Worm (Caenorhabditis elegans) whole organism, L4 larva: ENCODE measurements around the gene zzz-1.
A peak's percentile ranks its signal among the peaks of the same experiment; 100 is the strongest.

ENCODE experiments used
- D1046.2 ChIP-seq: fragments of 200-800 bp; sonication (Bioruptor generic); IDR thresholded peaks from 2 replicates; pipeline ENCODE4 v1.3.6; 2022; ENCODE audit warnings: missing genetic modification characterization, missing compliant biosample characterization
- F10B5.3 ChIP-seq: sonication (generic microtip); optimal IDR thresholded peaks from 2 replicates; lab custom pipeline; 2016; ENCODE audit warnings: mild to moderate bottlenecking, missing genetic modification characterization, missing compliant biosample characterization
- F49E8.2 ChIP-seq: sonication (generic microtip); optimal IDR thresholded peaks from 2 replicates; lab custom pipeline; 2016; ENCODE audit warnings: missing compliant biosample characterization, mild to moderate bottlenecking, missing genetic modification characterization, borderline replicate concordance
- T20F7.1 ChIP-seq: fragments of 200-800 bp; sonication (Bioruptor generic); optimal IDR thresholded peaks from 2 replicates; lab custom pipeline; 2018; ENCODE audit warnings: mild to moderate bottlenecking, missing genetic modification characterization, missing compliant biosample characterization
- T26A8.4 ChIP-seq: fragments of 200-800 bp; sonication (Bioruptor generic); IDR thresholded peaks from 2 replicates; pipeline ENCODE4 v1.3.6; 2022; ENCODE audit warnings: missing genetic modification characterization, missing compliant biosample characterization
- Y48G9A.11 ChIP-seq: fragments of 200-800 bp; sonication (Bioruptor generic); IDR thresholded peaks from 2 replicates; pipeline ENCODE4 v1.3.6; 2022; ENCODE audit warnings: missing genetic modification reagents, missing genetic modification characterization, missing compliant biosample characterization
- Y5F2A.4 ChIP-seq: fragments of 200-800 bp; sonication (Bioruptor generic); optimal IDR thresholded peaks from 2 replicates; lab custom pipeline; 2018; ENCODE audit warnings: mild to moderate bottlenecking, missing genetic modification characterization, missing compliant biosample characterization
- Y75B8A.6 ChIP-seq: fragments of 200-800 bp; sonication (Bioruptor generic); IDR thresholded peaks from 2 replicates; pipeline ENCODE4 v1.3.6; 2022; ENCODE audit warnings: missing genetic modification reagents, missing genetic modification characterization, missing compliant biosample characterization
- aha-1 ChIP-seq: fragments of 150-350 bp; peaks from one replicate; lab custom pipeline; 2014; ENCODE audit warnings: missing biosample characterization, missing genetic modification characterization
- arid-1 ChIP-seq: fragments of 200-800 bp; sonication (Bioruptor generic); conservative IDR thresholded peaks from 2 replicates; pipeline ENCODE4 v1.3.6; 2022; ENCODE audit warnings: missing genetic modification reagents, missing genetic modification characterization, missing compliant biosample characterization
- ceh-28 ChIP-seq: fragments of 150-350 bp; optimal IDR thresholded peaks from 2 replicates; lab custom pipeline; 2014; ENCODE audit warnings: missing biosample characterization, missing genetic modification reagents, missing genetic modification characterization
- ces-1 ChIP-seq: fragments of 150-350 bp; sonication (generic microtip); optimal IDR thresholded peaks from 4 replicates; lab custom pipeline; 2014; ENCODE audit warnings: missing biosample characterization, missing genetic modification reagents, missing genetic modification characterization
- cey-2 ChIP-seq: sonication (generic microtip); optimal IDR thresholded peaks from 3 replicates; lab custom pipeline; 2017; ENCODE audit warnings: missing genetic modification characterization, mild to moderate bottlenecking, missing compliant biosample characterization, antibody characterized with exemption, borderline replicate concordance; ENCODE audit not compliant: insufficient read depth
- daf-19 ChIP-seq: fragments of 200-800 bp; sonication (Bioruptor generic); conservative IDR thresholded peaks from 2 replicates; pipeline ENCODE4 v1.3.6; 2022; ENCODE audit warnings: missing genetic modification characterization, missing compliant biosample characterization
- dmd-9 ChIP-seq: fragments of 200-800 bp; sonication (Bioruptor generic); IDR thresholded peaks from 2 replicates; pipeline ENCODE4 v1.3.6; 2022; ENCODE audit warnings: missing genetic modification reagents, missing genetic modification characterization, missing compliant biosample characterization
- dpl-1 ChIP-seq: fragments of 150-350 bp; optimal IDR thresholded peaks from 2 replicates; lab custom pipeline; 2014; ENCODE audit warnings: missing biosample characterization, missing genetic modification reagents, missing genetic modification characterization
- dve-1 ChIP-seq: sonication (generic microtip); optimal IDR thresholded peaks from 2 replicates; lab custom pipeline; 2017; ENCODE audit warnings: antibody characterized with exemption, mild to moderate bottlenecking, missing genetic modification characterization, missing compliant biosample characterization; ENCODE audit not compliant: insufficient read depth
- fkh-10 ChIP-seq: fragments of 150-350 bp; optimal IDR thresholded peaks from 2 replicates; lab custom pipeline; 2014; ENCODE audit warnings: missing biosample characterization, missing genetic modification reagents, missing genetic modification characterization
- gei-8 ChIP-seq: fragments of 200-800 bp; sonication (Bioruptor generic); optimal IDR thresholded peaks from 2 replicates; lab custom pipeline; 2018; ENCODE audit warnings: mild to moderate bottlenecking, missing genetic modification characterization, missing compliant biosample characterization
- hif-1 ChIP-seq, 2 experiments: sonication (generic microtip); optimal IDR thresholded peaks; 2 replicates each; lab custom pipeline; 2016 to 2017; ENCODE audit warnings: missing compliant biosample characterization in 2 of 2, missing genetic modification characterization in 2 of 2, missing genetic modification reagents in 2 of 2, missing genotype in 2 of 2, mild to moderate bottlenecking in 1 of 2
- hmg-1.1 ChIP-seq: fragments of 200-800 bp; sonication (Bioruptor generic); IDR thresholded peaks from 2 replicates; pipeline ENCODE4 v1.3.6; 2022; ENCODE audit warnings: missing genetic modification reagents, missing genetic modification characterization, missing compliant biosample characterization
- jun-1 ChIP-seq: fragments of 150-350 bp; optimal IDR thresholded peaks from 2 replicates; lab custom pipeline; 2014; ENCODE audit warnings: missing biosample characterization, missing genetic modification reagents, missing genetic modification characterization
- lin-15B ChIP-seq: fragments of 150-350 bp; sonication (generic microtip); optimal IDR thresholded peaks from 3 replicates; lab custom pipeline; 2014; ENCODE audit warnings: missing biosample characterization, missing genetic modification characterization
- lin-29 ChIP-seq: fragments of 200-800 bp; sonication (Bioruptor generic); IDR thresholded peaks from 2 replicates; pipeline ENCODE4 v1.3.6; 2022; ENCODE audit warnings: missing genetic modification reagents, missing genetic modification characterization, missing compliant biosample characterization
- lsy-2 ChIP-seq, 2 experiments: fragments of 150-350 bp in 1 of 2; sonication (generic microtip) in 1 of 2; optimal IDR thresholded peaks; 2 replicates each; lab custom pipeline; 2014 to 2017; ENCODE audit warnings: missing biosample characterization in 2 of 2, missing genetic modification characterization in 2 of 2
- mxl-2 ChIP-seq: fragments of 200-800 bp; sonication (Bioruptor generic); conservative IDR thresholded peaks from 2 replicates; pipeline ENCODE4 v1.3.6; 2022; ENCODE audit warnings: missing genetic modification reagents, missing genetic modification characterization, missing compliant biosample characterization
- mxl-3 ChIP-seq: fragments of 200-800 bp; sonication (Bioruptor generic); optimal IDR thresholded peaks from 2 replicates; lab custom pipeline; 2018; ENCODE audit warnings: mild to moderate bottlenecking, missing genetic modification characterization, missing compliant biosample characterization
- nhr-11 ChIP-seq: fragments of 150-350 bp; optimal IDR thresholded peaks from 2 replicates; lab custom pipeline; 2014; ENCODE audit warnings: missing biosample characterization, missing genetic modification characterization
- nhr-28 ChIP-seq: fragments of 150-350 bp; optimal IDR thresholded peaks from 2 replicates; lab custom pipeline; 2014; ENCODE audit warnings: missing biosample characterization, missing genetic modification characterization
- nhr-41 ChIP-seq: fragments of 200-800 bp; sonication (Bioruptor generic); IDR thresholded peaks from 2 replicates; pipeline ENCODE4 v1.3.6; 2022; ENCODE audit warnings: missing genetic modification reagents, missing genetic modification characterization, missing compliant biosample characterization
- nhr-77 ChIP-seq: fragments of 150-350 bp; optimal IDR thresholded peaks from 2 replicates; lab custom pipeline; 2014; ENCODE audit warnings: missing biosample characterization, missing genetic modification characterization
- pha-4 ChIP-seq, 2 experiments: fragments of 150-350 bp in 1 of 2; fragments of 200-800 bp in 1 of 2; sonication (Bioruptor generic) in 1 of 2; IDR thresholded peaks in 1 of 2; optimal IDR thresholded peaks in 1 of 2; 2 replicates each; pipeline versions ENCODE4 v1.3.6 to Lab custom; 2014 to 2022; ENCODE audit warnings: missing genetic modification characterization in 2 of 2, missing genetic modification reagents in 2 of 2, missing biosample characterization in 1 of 2, missing compliant biosample characterization in 1 of 2
- tra-1 ChIP-seq: fragments of 200-800 bp; sonication (Bioruptor generic); IDR thresholded peaks from 2 replicates; pipeline ENCODE4 v1.3.6; 2022; ENCODE audit warnings: missing genetic modification reagents, missing genetic modification characterization, missing compliant biosample characterization
- unc-130 ChIP-seq: sonication (generic microtip); optimal IDR thresholded peaks from 2 replicates; lab custom pipeline; 2016; ENCODE audit warnings: missing genetic modification reagents, missing genetic modification characterization, missing compliant biosample characterization
- zfp-2 ChIP-seq: sonication (generic microtip); optimal IDR thresholded peaks from 2 replicates; lab custom pipeline; 2016; ENCODE audit warnings: mild to moderate bottlenecking, missing genetic modification characterization, missing compliant biosample characterization
- zip-11 ChIP-seq: fragments of 200-800 bp; sonication (Bioruptor generic); IDR thresholded peaks from 2 replicates; pipeline ENCODE4 v1.3.6; 2022; ENCODE audit warnings: missing genetic modification characterization, missing compliant biosample characterization
- ztf-7 ChIP-seq: fragments of 150-350 bp; optimal IDR thresholded peaks from 2 replicates; lab custom pipeline; 2014; ENCODE audit warnings: missing biosample characterization, missing genetic modification characterization

zzz-1 gene

ce11 chrV:10947210-10947609 lies 38.2 kb upstream of the zzz-1 start:
- TF ChIP-seq tra-1 (GFP tag; lab: Robert Waterston, UW) (no peak), daf-19 (GFP tag; lab: Robert Waterston, UW) (no peak), zip-11 (GFP tag; lab: Robert Waterston, UW) (no peak), hmg-1.1 (GFP tag; lab: Robert Waterston, UW) (no peak), mxl-3 (GFP tag; lab: Kevin White, UChicago) (no peak), F49E8.2 (tag; lab: Kevin White, UChicago) (no peak), mxl-2 (GFP tag; lab: Robert Waterston, UW) (no peak), cey-2 (no peak), jun-1 (tag; lab: Kevin White, UChicago) (no peak), dpl-1 (GFP tag; lab: Kevin White, UChicago) (no peak), nhr-28 (no peak), lin-29 (GFP tag; lab: Robert Waterston, UW) (no peak), hif-1 (tag; optimal IDR thresholded peaks at IDR 0.05; lab: Kevin White, UChicago) (no peak), dve-1 (no peak), Y48G9A.11 (GFP tag; lab: Robert Waterston, UW) (no peak), pha-4 (GFP tag; IDR thresholded peaks at IDR 0.05; lab: Robert Waterston, UW) (no peak), pha-4 (tag; optimal IDR thresholded peaks at IDR 0.05; lab: Kevin White, UChicago) (no peak)
- TF ChIP-seq, all 104 proteins: peak for 0

- TF ChIP-seq aha-1 (tag; lab: Kevin White, UChicago), result no peak
- no peak for TF ChIP-seq nhr-41 (GFP tag; lab: Robert Waterston, UW)
- peak; percentile 70 for TF ChIP-seq fkh-10
- TF ChIP-seq ces-1 (GFP tag; lab: Kevin White, UChicago), result peak; percentile 32
- TF ChIP-seq lsy-2 (tag; optimal IDR thresholded peaks at IDR 0.05; lab: Kevin White, UChicago), result peak in 1 of 2 experiments; percentile 9
Observed at ce11 chrV:10944903-10945302, 35.9 kb upstream of the zzz-1 start.

ce11 chrV:10942161-10942560 lies 33.2 kb upstream of the zzz-1 start, which contains the start of gene zip-9:
zip-9 (plus strand) TSS chrV:10942461.
- TF ChIP-seq dpl-1 (GFP tag; lab: Kevin White, UChicago) (no peak), Y75B8A.6 (GFP tag; lab: Robert Waterston, UW) (0 out of 2 replicates have a peak, but pooled peaks have one; percentile 18)

ce11 chrV:10941150-10941549 lies 32.2 kb upstream of the zzz-1 start, which contains the start of gene F17C11.26:
F17C11.26 (plus strand) TSS chrV:10941450.
- TF ChIP-seq ceh-28 (tag; lab: Kevin White, UChicago) (no peak), mxl-2 (GFP tag; lab: Robert Waterston, UW) (no peak), arid-1 (GFP tag; lab: Robert Waterston, UW) (no peak), ztf-7 (no peak), gei-8 (GFP tag; lab: Kevin White, UChicago) (no peak), hif-1 (tag; optimal IDR thresholded peaks at IDR 0.05; lab: Kevin White, UChicago) (no peak), zfp-2 (tag; lab: Kevin White, UChicago) (no peak), T26A8.4 (no peak), Y5F2A.4 (GFP tag; lab: Kevin White, UChicago) (no peak), daf-19 (GFP tag; lab: Robert Waterston, UW) (no peak), T20F7.1 (GFP tag; lab: Kevin White, UChicago) (no peak), lin-15B (no peak), unc-130 (GFP tag; lab: Kevin White, UChicago) (no peak), F10B5.3 (no peak), dmd-9 (GFP tag; lab: Robert Waterston, UW) (no peak), D1046.2 (GFP tag; lab: Robert Waterston, UW) (no peak), nhr-41 (GFP tag; lab: Robert Waterston, UW) (no peak), nhr-77 (tag; lab: Kevin White, UChicago) (no peak), nhr-11 (tag; lab: Kevin White, UChicago) (no peak)
